Fruit fly (Drosophila melanogaster): Measurements from ENCODE around the gene promL.

Gene promL

dm6 chr3L:3096073-3096725, 31.3 kb downstream of the promL start (continued):
- no peak for TF ChIP-seq CG8290 (GFP tag; optimal IDR thresholded peaks at IDR 0.05)
- no peak for TF ChIP-seq CG8290 (tag; optimal IDR thresholded peaks at IDR 0.05)
- TF ChIP-seq tio (GFP tag; optimal IDR thresholded peaks at IDR 0.05): no peak
- peak; percentile 15 for TF ChIP-seq corto (GFP tag; optimal IDR thresholded peaks at IDR 0.05)
- peak; percentile 20; the same call in 1 of the 2 replicates for TF ChIP-seq E2f2 (GFP tag; IDR thresholded peaks at IDR 0.05)
- TF ChIP-seq CG31224 (GFP tag; IDR thresholded peaks at IDR 0.05): no peak
- TF ChIP-seq CG3163 (GFP tag; optimal IDR thresholded peaks at IDR 0.05): no peak
- no peak for TF ChIP-seq gt (GFP tag; IDR thresholded peaks at IDR 0.05)
- TF ChIP-seq toy (GFP tag; IDR thresholded peaks at IDR 0.05): no peak
- peak; percentile 27 for TF ChIP-seq CG3281 (GFP tag; optimal IDR thresholded peaks at IDR 0.05)
- TF ChIP-seq jing (GFP tag; optimal IDR thresholded peaks at IDR 0.05): no peak
- TF ChIP-seq repo (GFP tag; optimal IDR thresholded peaks at IDR 0.05): no peak
- TF ChIP-seq Oli (tag; optimal IDR thresholded peaks at IDR 0.05): no peak
- no peak for TF ChIP-seq CG18476 (GFP tag; optimal IDR thresholded peaks at IDR 0.05)
- peak; percentile 49 for TF ChIP-seq CG18599 (GFP tag; optimal IDR thresholded peaks at IDR 0.05)
- TF ChIP-seq gem (tag; optimal IDR thresholded peaks at IDR 0.05): peak; percentile 44
- TF ChIP-seq amos (GFP tag; IDR thresholded peaks at IDR 0.05; ENCODE audit: partially characterized antibody): peak; percentile 81
- no peak for TF ChIP-seq Pdp1 (GFP tag; optimal IDR thresholded peaks at IDR 0.05)
- no peak for TF ChIP-seq Six4 (GFP tag; optimal IDR thresholded peaks at IDR 0.05)
- TF ChIP-seq ara (GFP tag; IDR thresholded peaks at IDR 0.05): no peak
- TF ChIP-seq CG11504 (tag; optimal IDR thresholded peaks at IDR 0.05): no peak
- TF ChIP-seq tap (tag; optimal IDR thresholded peaks at IDR 0.05): peak; percentile 14
- no peak for TF ChIP-seq p53 (GFP tag; optimal IDR thresholded peaks at IDR 0.05)
- no peak for TF ChIP-seq tgo (GFP tag; IDR thresholded peaks at IDR 0.05)
- no peak for TF ChIP-seq salm (tag; optimal IDR thresholded peaks at IDR 0.05)
- TF ChIP-seq CG1024 (GFP tag; IDR thresholded peaks at IDR 0.05): no peak
- TF ChIP-seq fd102C (GFP tag; optimal IDR thresholded peaks at IDR 0.05): no peak
- no peak for TF ChIP-seq Optix (GFP tag; IDR thresholded peaks at IDR 0.05)
- no peak for TF ChIP-seq CG15514 (GFP tag; optimal IDR thresholded peaks at IDR 0.05)
- peak; percentile 27 for TF ChIP-seq Meics (GFP tag; optimal IDR thresholded peaks at IDR 0.05)
- TF ChIP-seq CG4424 (GFP tag; optimal IDR thresholded peaks at IDR 0.05): no peak
- no peak for TF ChIP-seq caup (GFP tag; optimal IDR thresholded peaks at IDR 0.05; ENCODE audit: severe bottlenecking)
- TF ChIP-seq CG13775 (GFP tag; optimal IDR thresholded peaks at IDR 0.05): no peak
- no peak for TF ChIP-seq Dfd (GFP tag; optimal IDR thresholded peaks at IDR 0.05)
- no peak for TF ChIP-seq TFAM (GFP tag; optimal IDR thresholded peaks at IDR 0.05)
- TF ChIP-seq sens-2 (GFP tag; IDR thresholded peaks at IDR 0.05): no peak
- no peak for TF ChIP-seq CG12219 (GFP tag; optimal IDR thresholded peaks at IDR 0.05)
- no peak for TF ChIP-seq CG10462 (GFP tag; optimal IDR thresholded peaks at IDR 0.05)
- no peak for TF ChIP-seq CG31388 (GFP tag; optimal IDR thresholded peaks at IDR 0.05)
- peak; percentile 40 for TF ChIP-seq CG13894 (tag; optimal IDR thresholded peaks at IDR 0.05)
- TF ChIP-seq Bteb2 (GFP tag; optimal IDR thresholded peaks at IDR 0.05): no peak
- peak; percentile 38 for TF ChIP-seq CG18262 (tag; optimal IDR thresholded peaks at IDR 0.05)
- no peak for TF ChIP-seq Xbp1 (GFP tag; optimal IDR thresholded peaks at IDR 0.05)
- TF ChIP-seq Chrac-16 (GFP tag; optimal IDR thresholded peaks at IDR 0.05): no peak
- no peak for TF ChIP-seq ap (GFP tag; IDR thresholded peaks at IDR 0.05)
- peak; percentile 93 for TF ChIP-seq ato (GFP tag; IDR thresholded peaks at IDR 0.05; ENCODE audit: partially characterized antibody)
- TF ChIP-seq Tbp (GFP tag; optimal IDR thresholded peaks at IDR 0.05): no peak
- TF ChIP-seq CG15073 (GFP tag; optimal IDR thresholded peaks at IDR 0.05): no peak
- TF ChIP-seq C15 (GFP tag; IDR thresholded peaks at IDR 0.05): no peak
- no peak for TF ChIP-seq al (GFP tag; IDR thresholded peaks at IDR 0.05)
- TF ChIP-seq CG9437 (GFP tag; optimal IDR thresholded peaks at IDR 0.05): no peak
